Fruit fly (Drosophila melanogaster): ENCODE data around the gene Bdbt.

The Bdbt gene

DNA sequence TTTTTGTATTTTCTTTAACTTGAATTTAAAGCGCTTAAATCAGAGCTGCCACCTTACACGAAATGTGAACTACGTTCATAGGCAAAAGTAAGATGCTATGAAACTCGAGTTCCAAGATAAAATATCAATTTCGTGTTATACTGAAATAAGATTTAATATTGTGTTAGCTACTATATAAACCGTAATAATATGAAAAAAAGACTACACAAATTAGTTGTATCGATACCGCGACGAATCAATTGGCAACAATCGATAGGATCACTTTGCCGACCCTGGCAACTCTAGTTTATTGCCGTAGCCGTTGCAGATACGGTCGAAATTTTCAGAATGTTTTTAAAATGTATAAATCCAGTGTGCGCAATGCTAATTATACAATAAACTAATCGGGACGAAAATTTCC lies 21.8 kb upstream of the Bdbt start, which contains the start of gene SNF4Agamma (continued):
- TF ChIP-seq bab2 (GFP tag; optimal IDR thresholded peaks at IDR 0.05) (peak; percentile 14), CG15514 (GFP tag; optimal IDR thresholded peaks at IDR 0.05) (peak; percentile 65), maf-S (GFP tag; optimal IDR thresholded peaks at IDR 0.05) (peak; percentile 9), grn (GFP tag; optimal IDR thresholded peaks at IDR 0.05) (peak; percentile 3), CG2116 (GFP tag; optimal IDR thresholded peaks at IDR 0.05) (peak; percentile 35), CG11723 (GFP tag; optimal IDR thresholded peaks at IDR 0.05) (no peak), BEAF-32 (GFP tag; optimal IDR thresholded peaks at IDR 0.05) (peak; percentile 79), Ada2b (GFP tag; IDR thresholded peaks at IDR 0.05) (no peak), bowl (GFP tag; IDR thresholded peaks at IDR 0.05) (no peak), Side (GFP tag; optimal IDR thresholded peaks at IDR 0.05) (no peak), exex (tag; optimal IDR thresholded peaks at IDR 0.05) (no peak), CG2199 (GFP tag; IDR thresholded peaks at IDR 0.05) (no peak), HLH54F (GFP tag; optimal IDR thresholded peaks at IDR 0.05) (peak; percentile 11), sim (GFP tag; IDR thresholded peaks at IDR 0.05) (no peak), gem (tag; optimal IDR thresholded peaks at IDR 0.05) (peak; percentile 50), CG11696 (GFP tag; IDR thresholded peaks at IDR 0.05) (no peak), CG6683 (GFP tag; optimal IDR thresholded peaks at IDR 0.05) (no peak), odd (GFP tag; optimal IDR thresholded peaks at IDR 0.05) (no peak), CG2712 (tag; optimal IDR thresholded peaks at IDR 0.05) (peak; percentile 63), CG12155 (GFP tag; optimal IDR thresholded peaks at IDR 0.05) (peak; percentile 35), CG9817 (tag; optimal IDR thresholded peaks at IDR 0.05) (peak; percentile 45), CG9215 (GFP tag; IDR thresholded peaks at IDR 0.05) (no peak), CoRest (tag; optimal IDR thresholded peaks at IDR 0.05) (peak; percentile 56), jigr1 (GFP tag; IDR thresholded peaks at IDR 0.05) (no peak), CG10267 (tag; optimal IDR thresholded peaks at IDR 0.05) (peak; percentile 23), CG14860 (GFP tag; IDR thresholded peaks at IDR 0.05; ENCODE audit: partially characterized antibody) (peak; percentile 44; the same call in 2 of the 3 replicates), CG17359 (tag; optimal IDR thresholded peaks at IDR 0.05) (no peak), CG33213 (GFP tag; optimal IDR thresholded peaks at IDR 0.05) (peak; percentile 10), Dek (tag; optimal IDR thresholded peaks at IDR 0.05) (peak; percentile 32), knrl (GFP tag; IDR thresholded peaks at IDR 0.05; ENCODE audit: partially characterized antibody) (peak; percentile 77), CG30403 (GFP tag; optimal IDR thresholded peaks at IDR 0.05) (peak; percentile 62), CG8359 (GFP tag; optimal IDR thresholded peaks at IDR 0.05; ENCODE audit: borderline replicate concordance) (no peak), Doc3 (GFP tag; IDR thresholded peaks at IDR 0.05; ENCODE audit: partially characterized antibody) (peak; percentile 81), Ptx1 (GFP tag; IDR thresholded peaks at IDR 0.05) (0 out of 2 replicates have a peak, but pooled peaks have one; percentile 38), ato (GFP tag; IDR thresholded peaks at IDR 0.05; ENCODE audit: partially characterized antibody) (peak; percentile 9; the same call in 1 of the 2 replicates), sob (GFP tag; IDR thresholded peaks at IDR 0.05) (no peak; the same call in 1 of the 2 replicates), Lim3 (GFP tag; IDR thresholded peaks at IDR 0.05) (no peak), Dp (GFP tag; optimal IDR thresholded peaks at IDR 0.05) (peak; percentile 92), grau (tag; optimal IDR thresholded peaks at IDR 0.05) (peak; percentile 36), insv (GFP tag; optimal IDR thresholded peaks at IDR 0.05) (peak in 1 of 2 experiments; percentile 58), CG7271 (tag; optimal IDR thresholded peaks at IDR 0.05) (no peak), wek (GFP tag; optimal IDR thresholded peaks at IDR 0.05) (no peak), CG34422 (GFP tag; IDR thresholded peaks at IDR 0.05) (0 out of 3 replicates have a peak, but pooled peaks have one; percentile 19), HLH4C (GFP tag; IDR thresholded peaks at IDR 0.05; ENCODE audit: partially characterized antibody) (peak; percentile 53; the same call in 2 of the 3 replicates), pum (GFP tag; optimal IDR thresholded peaks at IDR 0.05) (peak; percentile 14), Atf6 (GFP tag; IDR thresholded peaks at IDR 0.05) (peak; percentile 41; the same call in 1 of the 2 replicates), CG6254 (GFP tag; optimal IDR thresholded peaks at IDR 0.05) (no peak), CG17829 (tag; optimal IDR thresholded peaks at IDR 0.05) (peak; percentile 58), nmo (GFP tag; optimal IDR thresholded peaks at IDR 0.05) (peak; percentile 49), trem (tag; optimal IDR thresholded peaks at IDR 0.05) (peak; percentile 63)
